Fruit fly (Drosophila melanogaster) S2 (cell line): ENCODE measurements around the gene CG32192.

Experiments used
- CG8478 ChIP-seq: fragments of >200 bp; optimal IDR thresholded peaks from 2 replicates; lab custom pipeline; 2018
- CTCF ChIP-seq, 2 experiments: fragments of >200 bp; optimal IDR thresholded peaks; 2 replicates each; lab custom pipeline; 2018

DNA sequence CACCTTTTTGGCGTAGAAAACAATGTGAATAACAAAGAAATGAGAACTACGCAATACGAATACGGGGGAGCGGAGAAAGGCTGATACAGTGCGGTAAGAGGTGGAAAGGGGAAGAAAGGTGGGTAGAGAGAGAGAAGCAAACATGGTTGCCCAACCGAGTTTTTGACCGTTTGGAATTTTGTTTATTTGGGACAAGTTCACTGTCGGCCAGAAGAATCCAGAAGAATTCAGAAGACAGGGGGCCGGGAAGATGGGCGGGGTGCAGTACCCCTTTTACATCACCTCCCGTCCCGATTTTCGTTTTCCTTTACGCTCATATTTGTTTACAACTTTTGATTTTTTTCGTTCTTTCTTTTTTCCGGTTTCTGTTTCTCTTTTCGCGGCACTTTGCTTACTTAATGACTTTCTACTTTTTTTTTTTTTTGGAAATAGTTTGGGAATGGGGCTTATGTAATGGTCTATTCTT, 29.7 kb upstream of the CG32192 start:
- no peak for TF ChIP-seq CTCF (optimal IDR thresholded peaks at IDR 0.05; lab: Kevin White, UChicago)
- no peak for TF ChIP-seq CG8478 (lab: Kevin White, UChicago)
